Worm (Caenorhabditis elegans) whole organism, young adult: ENCODE results near the gene npr-9.

Experiments
- B0019.2 ChIP-seq: fragments of 200-800 bp; sonication (Bioruptor generic); conservative IDR thresholded peaks from 2 replicates; pipeline ENCODE4 v1.3.6; 2022; ENCODE audit warnings: missing genetic modification reagents, missing genetic modification characterization, missing compliant biosample characterization
- D2030.7 ChIP-seq: fragments of 200-800 bp; sonication (Bioruptor generic); IDR thresholded peaks from 2 replicates; pipeline ENCODE4 v1.3.6; 2022; ENCODE audit warnings: missing genetic modification reagents, missing genetic modification characterization, missing compliant biosample characterization
- F10E7.11 ChIP-seq: sonication (generic microtip); optimal IDR thresholded peaks from 2 replicates; lab custom pipeline; 2017; ENCODE audit warnings: mild to moderate bottlenecking, missing genetic modification characterization, moderate library complexity, missing compliant biosample characterization
- F22D6.2 ChIP-seq: sonication (generic microtip); optimal IDR thresholded peaks from 2 replicates; lab custom pipeline; 2016; ENCODE audit warnings: mild to moderate bottlenecking, missing genetic modification characterization, missing compliant biosample characterization
- F39B2.1 ChIP-seq: fragments of 200-800 bp; sonication (Bioruptor generic); IDR thresholded peaks from 2 replicates; pipeline ENCODE4 v1.3.6; 2022; ENCODE audit warnings: missing genetic modification reagents, missing genetic modification characterization, missing compliant biosample characterization
- F52B5.7 ChIP-seq: sonication (generic microtip); optimal IDR thresholded peaks from 2 replicates; lab custom pipeline; 2016; ENCODE audit warnings: mild to moderate bottlenecking, missing genetic modification characterization, missing compliant biosample characterization
- T07F8.4 ChIP-seq: sonication (generic microtip); optimal IDR thresholded peaks from 2 replicates; lab custom pipeline; 2016; ENCODE audit warnings: mild to moderate bottlenecking, missing genetic modification characterization, moderate library complexity, missing compliant biosample characterization
- T26A5.8 ChIP-seq: sonication (generic microtip); optimal IDR thresholded peaks from 2 replicates; lab custom pipeline; 2016; ENCODE audit warnings: missing genetic modification characterization, missing compliant biosample characterization
- Y56A3A.18 ChIP-seq: fragments of 200-800 bp; sonication (Bioruptor generic); IDR thresholded peaks from 2 replicates; pipeline ENCODE4 v1.3.6; 2022; ENCODE audit warnings: missing genetic modification reagents, missing genetic modification characterization, missing compliant biosample characterization
- Y67H2A.10 ChIP-seq: fragments of 200-800 bp; sonication (Bioruptor generic); conservative IDR thresholded peaks from 2 replicates; pipeline ENCODE4 v1.3.6; 2022; ENCODE audit warnings: missing genetic modification reagents, missing genetic modification characterization, missing compliant biosample characterization
- athp-1 ChIP-seq: sonication (generic microtip); optimal IDR thresholded peaks from 2 replicates; lab custom pipeline; 2017; ENCODE audit warnings: mild to moderate bottlenecking, missing genetic modification characterization, missing compliant biosample characterization
- attf-3 ChIP-seq: fragments of 200-800 bp; sonication (Bioruptor generic); conservative IDR thresholded peaks from 2 replicates; pipeline ENCODE4 v1.3.6; 2022; ENCODE audit warnings: missing genetic modification reagents, missing genetic modification characterization, missing compliant biosample characterization
- attf-5 ChIP-seq: fragments of 200-800 bp; sonication (Bioruptor generic); optimal IDR thresholded peaks from 2 replicates; lab custom pipeline; 2018; ENCODE audit warnings: mild to moderate bottlenecking, missing genetic modification characterization, missing compliant biosample characterization
- attf-6 ChIP-seq: fragments of 200-800 bp; sonication (Bioruptor generic); IDR thresholded peaks from 2 replicates; pipeline ENCODE4 v1.3.6; 2022; ENCODE audit warnings: missing genetic modification reagents, missing genetic modification characterization, missing compliant biosample characterization
- ccch-3 ChIP-seq: fragments of 200-800 bp; sonication (Bioruptor generic); optimal IDR thresholded peaks from 2 replicates; lab custom pipeline; 2018; ENCODE audit warnings: mild to moderate bottlenecking, missing genetic modification characterization, missing compliant biosample characterization
- ceh-40 ChIP-seq: fragments of 200-800 bp; sonication (Bioruptor generic); IDR thresholded peaks from 2 replicates; pipeline ENCODE4 v1.3.6; 2022; ENCODE audit warnings: missing genetic modification characterization, missing compliant biosample characterization
- ceh-91 ChIP-seq: fragments of 200-800 bp; sonication (Bioruptor generic); IDR thresholded peaks from 2 replicates; pipeline ENCODE4 v1.3.6; 2022; ENCODE audit warnings: missing genetic modification reagents, missing genetic modification characterization, missing compliant biosample characterization
- dpff-1 ChIP-seq: sonication (generic microtip); optimal IDR thresholded peaks from 2 replicates; lab custom pipeline; 2017; ENCODE audit warnings: mild to moderate bottlenecking, missing genetic modification characterization, missing compliant biosample characterization
- dpl-1 ChIP-seq: fragments of 150-350 bp; optimal IDR thresholded peaks from 2 replicates; lab custom pipeline; 2014; ENCODE audit warnings: missing biosample characterization, missing genetic modification reagents, missing genetic modification characterization
- ets-4 ChIP-seq: fragments of 200-800 bp; sonication (Bioruptor generic); optimal IDR thresholded peaks from 2 replicates; lab custom pipeline; 2018; ENCODE audit warnings: mild to moderate bottlenecking, missing genetic modification characterization, missing compliant biosample characterization
- fkh-3 ChIP-seq: sonication (generic microtip); optimal IDR thresholded peaks from 2 replicates; lab custom pipeline; 2016; ENCODE audit warnings: mild to moderate bottlenecking, missing genetic modification characterization, missing compliant biosample characterization
- gei-17 ChIP-seq: fragments of 200-800 bp; sonication (Bioruptor generic); optimal IDR thresholded peaks from 2 replicates; lab custom pipeline; 2018; ENCODE audit warnings: mild to moderate bottlenecking, missing genetic modification characterization, missing compliant biosample characterization
- him-1 ChIP-seq: sonication (generic microtip); optimal IDR thresholded peaks from 2 replicates; lab custom pipeline; 2016; ENCODE audit warnings: missing genotype, missing genetic modification reagents, missing genetic modification characterization, missing compliant biosample characterization
- hmg-20 ChIP-seq: fragments of 200-800 bp; sonication (Bioruptor generic); IDR thresholded peaks from 2 replicates; pipeline ENCODE4 v1.3.6; 2022; ENCODE audit warnings: missing genetic modification reagents, missing genetic modification characterization, missing compliant biosample characterization
- let-526 ChIP-seq: fragments of 200-800 bp; sonication (Bioruptor generic); IDR thresholded peaks from 2 replicates; pipeline ENCODE4 v1.3.6; 2022; ENCODE audit warnings: missing genetic modification reagents, missing genetic modification characterization, missing compliant biosample characterization
- let-607 ChIP-seq, 2 experiments: fragments of 200-800 bp in 1 of 2; sonication (Bioruptor generic) in 1 of 2; sonication (generic microtip) in 1 of 2; optimal IDR thresholded peaks; 2 replicates each; lab custom pipeline; 2016 to 2018; ENCODE audit warnings: mild to moderate bottlenecking in 2 of 2, missing compliant biosample characterization in 2 of 2, missing genetic modification characterization in 2 of 2, moderate library complexity in 2 of 2, missing genotype in 1 of 2
- lin-40 ChIP-seq: sonication (generic microtip); optimal IDR thresholded peaks from 2 replicates; lab custom pipeline; 2016; ENCODE audit warnings: missing genetic modification characterization, mild to moderate bottlenecking, missing compliant biosample characterization, missing genotype, missing genetic modification reagents
- lin-54 ChIP-seq: fragments of 200-800 bp; sonication (Bioruptor generic); optimal IDR thresholded peaks from 2 replicates; lab custom pipeline; 2018; ENCODE audit warnings: mild to moderate bottlenecking, missing genetic modification characterization, missing compliant biosample characterization
- lsl-1 ChIP-seq: fragments of 200-800 bp; sonication (Bioruptor generic); optimal IDR thresholded peaks from 2 replicates; lab custom pipeline; 2018; ENCODE audit warnings: mild to moderate bottlenecking, missing genetic modification characterization, moderate library complexity, missing compliant biosample characterization
- madf-3 ChIP-seq: fragments of 200-800 bp; sonication (Bioruptor generic); IDR thresholded peaks from 2 replicates; pipeline ENCODE4 v1.3.6; 2022; ENCODE audit warnings: missing genetic modification reagents, missing genetic modification characterization, missing compliant biosample characterization
- madf-6 ChIP-seq: fragments of 200-800 bp; sonication (Bioruptor generic); IDR thresholded peaks from 2 replicates; pipeline ENCODE4 v1.3.6; 2022; ENCODE audit warnings: missing genetic modification reagents, missing genetic modification characterization, missing compliant biosample characterization
- mcd-1 ChIP-seq: fragments of 200-800 bp; sonication (Bioruptor generic); IDR thresholded peaks from 2 replicates; pipeline ENCODE4 v1.3.6; 2022; ENCODE audit warnings: missing genetic modification reagents, missing genetic modification characterization, missing compliant biosample characterization
- mxl-1 ChIP-seq: sonication (generic microtip); optimal IDR thresholded peaks from 2 replicates; lab custom pipeline; 2016; ENCODE audit warnings: missing genetic modification characterization, missing compliant biosample characterization
- nhr-27 ChIP-seq: fragments of 200-800 bp; sonication (Bioruptor generic); optimal IDR thresholded peaks from 2 replicates; lab custom pipeline; 2018; ENCODE audit warnings: mild to moderate bottlenecking, missing genetic modification characterization, moderate library complexity, missing compliant biosample characterization
- nhr-80 ChIP-seq: sonication (generic microtip); optimal IDR thresholded peaks from 2 replicates; lab custom pipeline; 2016; ENCODE audit warnings: missing genetic modification characterization, missing compliant biosample characterization
- repo-1 ChIP-seq: sonication (generic microtip); optimal IDR thresholded peaks from 2 replicates; lab custom pipeline; 2017; ENCODE audit warnings: mild to moderate bottlenecking, missing genetic modification characterization, missing compliant biosample characterization
- sea-2 ChIP-seq: fragments of 200-800 bp; sonication (Bioruptor generic); IDR thresholded peaks from 2 replicates; pipeline ENCODE4 v1.3.6; 2022; ENCODE audit warnings: missing genetic modification characterization, missing compliant biosample characterization
- snpc-3.4 ChIP-seq: sonication (generic microtip); optimal IDR thresholded peaks from 2 replicates; lab custom pipeline; 2017; ENCODE audit warnings: missing genetic modification characterization, mild to moderate bottlenecking, missing compliant biosample characterization, antibody characterized with exemption, moderate library complexity, missing genotype, missing genetic modification reagents
- snpc-4 ChIP-seq, 5 experiments: fragments of 150-350 bp in 1 of 5; sonication (generic microtip) in 4 of 5; optimal IDR thresholded peaks; 2 replicates each; lab custom pipeline; 2014 to 2018; ENCODE audit warnings: missing genetic modification characterization in 5 of 5, missing biosample characterization in 3 of 5, antibody characterized with exemption in 2 of 5, mild to moderate bottlenecking in 2 of 5, missing compliant biosample characterization in 2 of 5, missing genotype in 2 of 5, moderate library complexity in 2 of 5, missing genetic modification reagents in 1 of 5
- tbx-9 ChIP-seq: sonication (generic microtip); optimal IDR thresholded peaks from 2 replicates; lab custom pipeline; 2016; ENCODE audit warnings: borderline replicate concordance, missing genetic modification characterization, inconsistent platforms, missing compliant biosample characterization
- unc-130 ChIP-seq: sonication (generic microtip); optimal IDR thresholded peaks from 2 replicates; lab custom pipeline; 2016; ENCODE audit warnings: missing genetic modification reagents, missing genetic modification characterization, missing compliant biosample characterization
- unc-62 ChIP-seq: fragments of 150-350 bp; optimal IDR thresholded peaks from 2 replicates; lab custom pipeline; 2014; ENCODE audit warnings: missing biosample characterization, missing genetic modification reagents, missing genetic modification characterization
- ztf-18 ChIP-seq: sonication (generic microtip); optimal IDR thresholded peaks from 2 replicates; lab custom pipeline; 2016; ENCODE audit warnings: missing genotype, mild to moderate bottlenecking, missing genetic modification characterization, missing compliant biosample characterization
- ztf-25 ChIP-seq: fragments of 200-800 bp; sonication (Bioruptor generic); IDR thresholded peaks from 2 replicates; pipeline ENCODE4 v1.3.6; 2022; ENCODE audit warnings: missing genetic modification reagents, missing genetic modification characterization, missing compliant biosample characterization
- ztf-26 ChIP-seq: sonication (generic microtip); optimal IDR thresholded peaks from 2 replicates; lab custom pipeline; 2017; ENCODE audit warnings: missing genetic modification characterization, missing compliant biosample characterization

npr-9 gene

ce11 chrX:11368845-11369244, 39.3 kb downstream of the npr-9 start:
- no peak for TF ChIP-seq ets-4 (GFP tag; lab: Kevin White, UChicago)
- no peak for TF ChIP-seq hmg-20 (GFP tag; lab: Robert Waterston, UW)
- TF ChIP-seq madf-3 = no peak
- no peak for TF ChIP-seq nhr-27 (tag; lab: Kevin White, UChicago)
- TF ChIP-seq F39B2.1 (GFP tag; lab: Robert Waterston, UW) = no peak
- TF ChIP-seq him-1 (tag; lab: Kevin White, UChicago) = no peak
- no peak for TF ChIP-seq B0019.2 (GFP tag; lab: Robert Waterston, UW)
- no peak for TF ChIP-seq T07F8.4 (tag; lab: Kevin White, UChicago)
- no peak for TF ChIP-seq repo-1
- TF ChIP-seq ceh-91 (GFP tag; lab: Robert Waterston, UW) = no peak
- TF ChIP-seq ccch-3 (GFP tag; lab: Kevin White, UChicago) = no peak
- no peak for TF ChIP-seq madf-6
- TF ChIP-seq nhr-80 = no peak
- TF ChIP-seq snpc-3.4 (tag; lab: Kevin White, UChicago) = no peak

- peak in 1 of 2 experiments; percentile 39 for TF ChIP-seq let-607 (tag; optimal IDR thresholded peaks at IDR 0.05; lab: Kevin White, UChicago)
- no peak for TF ChIP-seq tbx-9 (tag; lab: Kevin White, UChicago)
- no peak for TF ChIP-seq unc-130 (GFP tag; lab: Kevin White, UChicago)
- peak; percentile 55 for TF ChIP-seq nhr-80
- no peak for TF ChIP-seq lin-54 (GFP tag; lab: Kevin White, UChicago)
- no peak for TF ChIP-seq T26A5.8 (tag; lab: Kevin White, UChicago)
- TF ChIP-seq, all 124 proteins: peak for 2
These were observed 40.6 kb downstream of the npr-9 start for ce11 chrX:11370090-11370489.

ce11 chrX:11375509-11375908, 46.0 kb downstream of the npr-9 start, which contains the start of gene F42E11.3:
Gene F42E11.3, minus strand, starts transcription at chrX:11375609.
- TF ChIP-seq attf-6 (GFP tag; lab: Robert Waterston, UW) (no peak), ceh-40 (GFP tag; lab: Robert Waterston, UW) (no peak), ztf-18 (tag; lab: Kevin White, UChicago) (no peak), D2030.7 (GFP tag; lab: Robert Waterston, UW) (no peak), athp-1 (tag; lab: Kevin White, UChicago) (no peak), mxl-1 (no peak), Y67H2A.10 (no peak), attf-5 (no peak), F22D6.2 (tag; lab: Kevin White, UChicago) (no peak), Y56A3A.18 (no peak), ets-4 (GFP tag; lab: Kevin White, UChicago) (no peak), unc-62 (GFP tag; lab: Kevin White, UChicago) (no peak), fkh-3 (no peak), dpl-1 (GFP tag; lab: Kevin White, UChicago) (no peak), ztf-26 (tag; lab: Kevin White, UChicago) (no peak), attf-3 (no peak), sea-2 (GFP tag; lab: Robert Waterston, UW) (no peak)

- no peak for TF ChIP-seq mcd-1 (GFP tag; lab: Robert Waterston, UW)
- no peak for TF ChIP-seq ztf-25 (GFP tag; lab: Robert Waterston, UW)
- TF ChIP-seq gei-17 (GFP tag; lab: Kevin White, UChicago) = no peak
- no peak for TF ChIP-seq dpff-1 (tag; lab: Kevin White, UChicago)
- TF ChIP-seq attf-5 = no peak
- TF ChIP-seq lsl-1 (GFP tag; lab: Kevin White, UChicago) = no peak
- no peak for TF ChIP-seq F10E7.11 (tag; lab: Kevin White, UChicago)
- no peak for TF ChIP-seq ztf-18 (tag; lab: Kevin White, UChicago)
- TF ChIP-seq F52B5.7 = no peak
- no peak for TF ChIP-seq Y56A3A.18
- TF ChIP-seq snpc-4 (GFP tag; optimal IDR thresholded peaks at IDR 0.05; lab: Kevin White, UChicago) = no peak
- no peak for TF ChIP-seq snpc-4 (tag; optimal IDR thresholded peaks at IDR 0.05; lab: Kevin White, UChicago)
- no peak for TF ChIP-seq let-526
- TF ChIP-seq lin-40 (tag; lab: Kevin White, UChicago) = no peak
These were observed 47.8 kb downstream of the npr-9 start, which contains the start of gene tni-1 for ce11 chrX:11377370-11377769. Gene tni-1, minus strand, starts transcription at chrX:11377470.
